Worm (Caenorhabditis elegans) whole organism, dauer: ENCODE measurements around the gene srw-124.

ENCODE experiments used
- unc-62 ChIP-seq: sonication (generic microtip); optimal IDR thresholded peaks from 2 replicates; lab custom pipeline; 2017; ENCODE audit warnings: missing biosample characterization, missing genetic modification reagents, missing genetic modification characterization

srw-124 gene

ce11 chrV:3024274-3024673 is 47.9 kb downstream of the srw-124 start, which contains the start of gene asp-8:
Gene asp-8, plus strand, starts transcription at chrV:3024549.
- no peak for TF ChIP-seq unc-62 (GFP tag; lab: Kevin White, UChicago)
